Worm (Caenorhabditis elegans): ENCODE measurements around the gene Y53G8AR.8.
A peak's percentile ranks its signal among the peaks of the same experiment; 100 is the strongest.
"Not testable (repeated sequence)": the region's sequence is repeated elsewhere in the genome, so short reads cannot be mapped to it uniquely, and the experiment has no call there.

Gene Y53G8AR.8

ce11 chrIII:3271682-3272081 lies 22.4 kb downstream of the Y53G8AR.8 start (continued):
- TF ChIP-seq unc-42 (tag; optimal IDR thresholded peaks at IDR 0.05), result peak; percentile 15
- TF ChIP-seq ets-4 (tag; optimal IDR thresholded peaks at IDR 0.05), result no peak
- TF ChIP-seq madf-2 (tag; optimal IDR thresholded peaks at IDR 0.05), result peak; percentile 47

ce11 chrIII:3266602-3267001 lies 27.5 kb downstream of the Y53G8AR.8 start, which contains the start of gene Y53G8AM.7:
Y53G8AM.7 (minus strand) TSS chrIII:3266702.
- TF ChIP-seq ceh-48 (tag; optimal IDR thresholded peaks at IDR 0.05) (no peak), K09A11.1 (tag; optimal IDR thresholded peaks at IDR 0.05; ENCODE audit: insufficient read depth) (no peak), nfya-1 (tag; optimal IDR thresholded peaks at IDR 0.05) (no peak), ceh-30 (tag; optimal IDR thresholded peaks at IDR 0.05) (no peak), gmeb-2 (tag; optimal IDR thresholded peaks at IDR 0.05) (no peak), hlh-13 (GFP tag; optimal IDR thresholded peaks at IDR 0.05) (no peak), nhr-11 (tag; optimal IDR thresholded peaks at IDR 0.05) (no peak), ceh-31 (tag; optimal IDR thresholded peaks at IDR 0.05) (no peak), pros-1 (tag; optimal IDR thresholded peaks at IDR 0.05) (no peak), ref-2 (tag; optimal IDR thresholded peaks at IDR 0.05) (no peak), fkh-6 (tag; optimal IDR thresholded peaks at IDR 0.05) (no peak), pat-9 (tag; optimal IDR thresholded peaks at IDR 0.05) (no peak), ahr-1 (tag; optimal IDR thresholded peaks at IDR 0.05) (no peak), ets-4 (tag; optimal IDR thresholded peaks at IDR 0.05) (no peak), ceh-24 (tag; optimal IDR thresholded peaks at IDR 0.05) (no peak), dmd-4 (tag; optimal IDR thresholded peaks at IDR 0.05; ENCODE audit: borderline replicate concordance) (no peak), pax-1 (tag; optimal IDR thresholded peaks at IDR 0.05) (no peak)

ce11 chrIII:3263696-3264095 lies 30.4 kb downstream of the Y53G8AR.8 start:
- TF ChIP-seq ahr-1 (tag; optimal IDR thresholded peaks at IDR 0.05), result no peak
- TF ChIP-seq ceh-9 (tag; optimal IDR thresholded peaks at IDR 0.05), result no peak
- TF ChIP-seq dmd-4 (tag; optimal IDR thresholded peaks at IDR 0.05; ENCODE audit: borderline replicate concordance), result no peak
- TF ChIP-seq pqm-1 (tag; optimal IDR thresholded peaks at IDR 0.05), result no peak
- TF ChIP-seq C38D4.7 (GFP tag; optimal IDR thresholded peaks at IDR 0.05), result no peak
- no peak for TF ChIP-seq ceh-34 (tag; optimal IDR thresholded peaks at IDR 0.05)

- not testable (repeated sequence) for TF ChIP-seq pros-1 (tag; optimal IDR thresholded peaks at IDR 0.05); ceh-19 (GFP tag; optimal IDR thresholded peaks at IDR 0.05); ztf-16 (tag; optimal IDR thresholded peaks at IDR 0.05)
Observed at ce11 chrIII:3259691-3260090, 34.4 kb downstream of the Y53G8AR.8 start, which contains the start of gene Y53G8AM.6. Y53G8AM.6 (minus strand) TSS chrIII:3259791.

- TF ChIP-seq pat-9 (tag; optimal IDR thresholded peaks at IDR 0.05), result no peak
- no peak for TF ChIP-seq che-1 (tag; optimal IDR thresholded peaks at IDR 0.05)
- TF ChIP-seq ceh-30 (tag; optimal IDR thresholded peaks at IDR 0.05), result no peak
- TF ChIP-seq pha-4 (tag; optimal IDR thresholded peaks at IDR 0.05), result no peak
- no peak for TF ChIP-seq lin-11 (tag; optimal IDR thresholded peaks at IDR 0.05)
- TF ChIP-seq pax-1 (tag; optimal IDR thresholded peaks at IDR 0.05), result no peak
- TF ChIP-seq fax-1 (tag; optimal IDR thresholded peaks at IDR 0.05), result no peak
- TF ChIP-seq ztf-16 (tag; optimal IDR thresholded peaks at IDR 0.05), result no peak
Observed at ce11 chrIII:3258306-3258705, 35.8 kb downstream of the Y53G8AR.8 start, which contains the start of gene nspg-7.2. nspg-7.2 (minus strand) TSS chrIII:3258406.

ce11 chrIII:3255575-3255974 lies 38.6 kb downstream of the Y53G8AR.8 start, which contains the start of gene Y53G8AM.4:
Y53G8AM.4 (minus strand) TSS chrIII:3255675.
- no peak for TF ChIP-seq nfya-1 (tag; optimal IDR thresholded peaks at IDR 0.05)
- TF ChIP-seq ceh-22 (tag; optimal IDR thresholded peaks at IDR 0.05), result no peak
- no peak for TF ChIP-seq pha-4 (tag; optimal IDR thresholded peaks at IDR 0.05)
- no peak for TF ChIP-seq eyg-1 (tag; optimal IDR thresholded peaks at IDR 0.05)
